Worm (Caenorhabditis elegans): ENCODE measurements around the gene nol-56.

The nol-56 gene

ce11 chrV:10371951-10372350 lies 19.2 kb upstream of the nol-56 start, which contains the start of gene ugt-49:
Gene ugt-49 (plus strand): TSS chrV:10372321.
- TF ChIP-seq pqm-1 (tag; optimal IDR thresholded peaks at IDR 0.05) = no peak
- no peak for TF ChIP-seq alr-1 (tag; optimal IDR thresholded peaks at IDR 0.05; ENCODE audit: borderline replicate concordance)
- TF ChIP-seq Y116A8C.19 (tag; optimal IDR thresholded peaks at IDR 0.05; ENCODE audit: borderline replicate concordance) = no peak
- TF ChIP-seq nhr-12 (tag; optimal IDR thresholded peaks at IDR 0.05) = no peak
- TF ChIP-seq snu-23 (GFP tag; optimal IDR thresholded peaks at IDR 0.05) = no peak
- TF ChIP-seq ets-5 (GFP tag; IDR thresholded peaks at IDR 0.05) = no peak

- TF ChIP-seq dpl-1 (GFP tag; optimal IDR thresholded peaks at IDR 0.05) (no peak), hlh-4 (tag; optimal IDR thresholded peaks at IDR 0.05) (no peak), snu-23 (GFP tag; optimal IDR thresholded peaks at IDR 0.05) (peak; percentile 52), mdl-1 (tag; optimal IDR thresholded peaks at IDR 0.05) (peak in 1 of 2 experiments; percentile 23), nhr-12 (tag; optimal IDR thresholded peaks at IDR 0.05) (no peak), elt-2 (tag; optimal IDR thresholded peaks at IDR 0.05) (peak; percentile 76), nhr-71 (tag; optimal IDR thresholded peaks at IDR 0.05) (peak; percentile 49), lin-35 (GFP tag; optimal IDR thresholded peaks at IDR 0.05) (peak in 1 of 2 experiments; percentile 73), lin-14 (GFP tag; optimal IDR thresholded peaks at IDR 0.05) (peak; percentile 68), nhr-84 (tag; optimal IDR thresholded peaks at IDR 0.05) (no peak), blmp-1 (tag; optimal IDR thresholded peaks at IDR 0.05) (peak; percentile 51), elt-3 (tag; optimal IDR thresholded peaks at IDR 0.05) (peak in 2 of 6 experiments; percentile 31 to 37), nhr-90 (tag; optimal IDR thresholded peaks at IDR 0.05; ENCODE audit: poor library complexity) (peak; percentile 14), mep-1 (tag; optimal IDR thresholded peaks at IDR 0.05) (no peak), vab-15 (tag; optimal IDR thresholded peaks at IDR 0.05) (no peak), fos-1 (tag; optimal IDR thresholded peaks at IDR 0.05) (no peak), efl-1 (optimal IDR thresholded peaks at IDR 0.05) (no peak), efl-1 (GFP tag; optimal IDR thresholded peaks at IDR 0.05 in 1 of 2) (peak in 1 of 2 experiments; percentile 59), hpl-2 (GFP tag; optimal IDR thresholded peaks at IDR 0.05) (no peak), nhr-28 (tag; optimal IDR thresholded peaks at IDR 0.05) (no peak), nhr-47 (tag; optimal IDR thresholded peaks at IDR 0.05) (no peak), ztf-4 (tag; optimal IDR thresholded peaks at IDR 0.05) (no peak), tlp-1 (tag; optimal IDR thresholded peaks at IDR 0.05) (no peak), nhr-20 (tag; optimal IDR thresholded peaks at IDR 0.05) (peak; percentile 72), pax-3 (tag; optimal IDR thresholded peaks at IDR 0.05) (no peak), unc-30 (tag; optimal IDR thresholded peaks at IDR 0.05) (no peak), lin-15B (tag; optimal IDR thresholded peaks at IDR 0.05) (no peak), nhr-85 (tag) (peak; percentile 76), jun-1 (tag; optimal IDR thresholded peaks at IDR 0.05) (no peak), C16A3.4 (tag; optimal IDR thresholded peaks at IDR 0.05) (peak; percentile 5), tbx-2 (tag; optimal IDR thresholded peaks at IDR 0.05) (peak; percentile 48)
These were observed 18.4 kb upstream of the nol-56 start for ce11 chrV:10371177-10371576.

ce11 chrV:10368256-10368655 lies 15.5 kb upstream of the nol-56 start, which contains the start of gene sri-20:
Gene sri-20 (plus strand): TSS chrV:10368556.
- TF ChIP-seq swsn-7 (tag; optimal IDR thresholded peaks at IDR 0.05) = no peak
- TF ChIP-seq efl-1 (optimal IDR thresholded peaks at IDR 0.05) = no peak
- TF ChIP-seq efl-1 (GFP tag; optimal IDR thresholded peaks at IDR 0.05 in 1 of 2) = peak in 1 of 2 experiments; percentile 75
- no peak for TF ChIP-seq nhr-76 (tag; optimal IDR thresholded peaks at IDR 0.05)
- TF ChIP-seq jun-1 (tag; optimal IDR thresholded peaks at IDR 0.05) = no peak
- no peak for TF ChIP-seq irx-1 (tag; optimal IDR thresholded peaks at IDR 0.05)

ce11 chrV:10363834-10364233 lies 11.1 kb upstream of the nol-56 start:
- TF ChIP-seq skn-1 (tag; optimal IDR thresholded peaks at IDR 0.05) = no peak
- no peak for TF ChIP-seq lin-14 (GFP tag; optimal IDR thresholded peaks at IDR 0.05)
- TF ChIP-seq dsc-1 (tag; optimal IDR thresholded peaks at IDR 0.05) = no peak
- TF ChIP-seq C16A3.4 (tag; optimal IDR thresholded peaks at IDR 0.05) = no peak
- no peak for TF ChIP-seq egl-27 (tag; optimal IDR thresholded peaks at IDR 0.05)
- TF ChIP-seq swsn-7 (tag; optimal IDR thresholded peaks at IDR 0.05) = no peak
- TF ChIP-seq dpl-1 (GFP tag; optimal IDR thresholded peaks at IDR 0.05) = no peak
- no peak for TF ChIP-seq efl-1 (optimal IDR thresholded peaks at IDR 0.05)
- no peak for TF ChIP-seq efl-1 (GFP tag; optimal IDR thresholded peaks at IDR 0.05 in 1 of 2)
- TF ChIP-seq unc-98 (GFP tag; IDR thresholded peaks at IDR 0.05) = no peak
